Worm (Caenorhabditis elegans) whole organism, young adult: ENCODE data around the gene daf-36.
A peak's percentile ranks its signal among the peaks of the same experiment; 100 is the strongest.

ENCODE experiments used
- B0019.2 ChIP-seq: fragments of 200-800 bp; sonication (Bioruptor generic); conservative IDR thresholded peaks from 2 replicates; pipeline ENCODE4 v1.3.6; 2022; ENCODE audit warnings: missing genetic modification reagents, missing genetic modification characterization, missing compliant biosample characterization
- D2030.7 ChIP-seq: fragments of 200-800 bp; sonication (Bioruptor generic); IDR thresholded peaks from 2 replicates; pipeline ENCODE4 v1.3.6; 2022; ENCODE audit warnings: missing genetic modification reagents, missing genetic modification characterization, missing compliant biosample characterization
- F22D6.2 ChIP-seq: sonication (generic microtip); optimal IDR thresholded peaks from 2 replicates; lab custom pipeline; 2016; ENCODE audit warnings: mild to moderate bottlenecking, missing genetic modification characterization, missing compliant biosample characterization
- F23B12.7 ChIP-seq: sonication (generic microtip); optimal IDR thresholded peaks from 2 replicates; lab custom pipeline; 2017; ENCODE audit warnings: missing genetic modification characterization, mild to moderate bottlenecking, missing compliant biosample characterization, antibody characterized with exemption, moderate library complexity; ENCODE audit not compliant: insufficient read depth
- F39B2.1 ChIP-seq: fragments of 200-800 bp; sonication (Bioruptor generic); IDR thresholded peaks from 2 replicates; pipeline ENCODE4 v1.3.6; 2022; ENCODE audit warnings: missing genetic modification reagents, missing genetic modification characterization, missing compliant biosample characterization
- F55B11.4 ChIP-seq: sonication (generic microtip); optimal IDR thresholded peaks from 2 replicates; lab custom pipeline; 2016; ENCODE audit warnings: missing compliant biosample characterization, missing genetic modification characterization, borderline replicate concordance; ENCODE audit not compliant: insufficient read depth
- F57A8.1 ChIP-seq: fragments of 200-800 bp; sonication (Bioruptor generic); optimal IDR thresholded peaks from 2 replicates; lab custom pipeline; 2018; ENCODE audit warnings: mild to moderate bottlenecking, missing genetic modification characterization, moderate library complexity, missing compliant biosample characterization
- Y53G8AR.9 ChIP-seq: fragments of 200-800 bp; sonication (Bioruptor generic); conservative IDR thresholded peaks from 2 replicates; pipeline ENCODE4 v1.3.6; 2022; ENCODE audit warnings: missing genetic modification reagents, missing genetic modification characterization, missing compliant biosample characterization
- Y67H2A.10 ChIP-seq: fragments of 200-800 bp; sonication (Bioruptor generic); conservative IDR thresholded peaks from 2 replicates; pipeline ENCODE4 v1.3.6; 2022; ENCODE audit warnings: missing genetic modification reagents, missing genetic modification characterization, missing compliant biosample characterization
- Y79H2A.3 ChIP-seq: fragments of 200-800 bp; sonication (Bioruptor generic); conservative IDR thresholded peaks from 2 replicates; pipeline ENCODE4 v1.3.6; 2022; ENCODE audit warnings: missing genetic modification reagents, missing genetic modification characterization, missing compliant biosample characterization
- Y95B8A.8 ChIP-seq: fragments of 200-800 bp; sonication (Bioruptor generic); IDR thresholded peaks from 2 replicates; pipeline ENCODE4 v1.3.6; 2022; ENCODE audit warnings: missing genetic modification reagents, missing genetic modification characterization, missing compliant biosample characterization
- aptf-2 ChIP-seq: fragments of 200-800 bp; sonication (Bioruptor generic); conservative IDR thresholded peaks from 2 replicates; pipeline ENCODE4 v1.3.6; 2022; ENCODE audit warnings: missing genetic modification reagents, missing genetic modification characterization, missing compliant biosample characterization
- atf-7 ChIP-seq: sonication (generic microtip); optimal IDR thresholded peaks from 2 replicates; lab custom pipeline; 2017; ENCODE audit warnings: mild to moderate bottlenecking, missing genetic modification characterization, missing compliant biosample characterization
- attf-5 ChIP-seq: fragments of 200-800 bp; sonication (Bioruptor generic); optimal IDR thresholded peaks from 2 replicates; lab custom pipeline; 2018; ENCODE audit warnings: mild to moderate bottlenecking, missing genetic modification characterization, missing compliant biosample characterization
- attf-6 ChIP-seq: fragments of 200-800 bp; sonication (Bioruptor generic); IDR thresholded peaks from 2 replicates; pipeline ENCODE4 v1.3.6; 2022; ENCODE audit warnings: missing genetic modification reagents, missing genetic modification characterization, missing compliant biosample characterization
- bed-1 ChIP-seq: fragments of 200-800 bp; sonication (Bioruptor generic); IDR thresholded peaks from 2 replicates; pipeline ENCODE4 v1.3.6; 2022; ENCODE audit warnings: missing genetic modification reagents, missing genetic modification characterization, missing compliant biosample characterization
- cebp-1 ChIP-seq, 2 experiments: fragments of 200-800 bp in 1 of 2; sonication (Bioruptor generic) in 1 of 2; sonication (generic microtip) in 1 of 2; IDR thresholded peaks in 1 of 2; optimal IDR thresholded peaks in 1 of 2; 2 replicates each; pipeline versions ENCODE4 v1.3.6 to Lab custom; 2017 to 2022; ENCODE audit warnings: missing compliant biosample characterization in 2 of 2, missing genetic modification characterization in 2 of 2, mild to moderate bottlenecking in 1 of 2, missing genetic modification reagents in 1 of 2, moderate library complexity in 1 of 2
- ceh-58 ChIP-seq: fragments of 200-800 bp; sonication (Bioruptor generic); IDR thresholded peaks from 2 replicates; pipeline ENCODE4 v1.3.6; 2022; ENCODE audit warnings: missing genetic modification characterization, missing compliant biosample characterization
- ceh-79 ChIP-seq: sonication (generic microtip); optimal IDR thresholded peaks from 2 replicates; lab custom pipeline; 2017; ENCODE audit warnings: mild to moderate bottlenecking, missing genetic modification characterization, missing compliant biosample characterization
- dpff-1 ChIP-seq: sonication (generic microtip); optimal IDR thresholded peaks from 2 replicates; lab custom pipeline; 2017; ENCODE audit warnings: mild to moderate bottlenecking, missing genetic modification characterization, missing compliant biosample characterization
- egl-44 ChIP-seq: fragments of 200-800 bp; sonication (Bioruptor generic); IDR thresholded peaks from 2 replicates; pipeline ENCODE4 v1.3.6; 2022; ENCODE audit warnings: missing genetic modification reagents, missing genetic modification characterization, missing compliant biosample characterization
- ets-4 ChIP-seq: fragments of 200-800 bp; sonication (Bioruptor generic); optimal IDR thresholded peaks from 2 replicates; lab custom pipeline; 2018; ENCODE audit warnings: mild to moderate bottlenecking, missing genetic modification characterization, missing compliant biosample characterization
- gei-17 ChIP-seq: fragments of 200-800 bp; sonication (Bioruptor generic); optimal IDR thresholded peaks from 2 replicates; lab custom pipeline; 2018; ENCODE audit warnings: mild to moderate bottlenecking, missing genetic modification characterization, missing compliant biosample characterization
- hmg-1.2 ChIP-seq: fragments of 200-800 bp; sonication (Bioruptor generic); IDR thresholded peaks from 2 replicates; pipeline ENCODE4 v1.3.6; 2022; ENCODE audit warnings: missing genetic modification reagents, missing genetic modification characterization, missing compliant biosample characterization
- hrde-1 ChIP-seq: sonication (generic microtip); optimal IDR thresholded peaks from 2 replicates; lab custom pipeline; 2016; ENCODE audit warnings: missing genetic modification characterization, mild to moderate bottlenecking, missing compliant biosample characterization, moderate library complexity, missing genotype, missing genetic modification reagents, borderline replicate concordance
- lin-35 ChIP-seq, 3 experiments: fragments of 150-350 bp in 2 of 3; sonication (generic microtip) in 1 of 3; optimal IDR thresholded peaks; 2 replicates each; lab custom pipeline; 2014 to 2018; ENCODE audit warnings: missing biosample characterization in 3 of 3, missing genetic modification characterization in 3 of 3, missing genetic modification reagents in 3 of 3
- lir-1 ChIP-seq: fragments of 200-800 bp; sonication (Bioruptor generic); conservative IDR thresholded peaks from 2 replicates; pipeline ENCODE4 v1.3.6; 2022; ENCODE audit warnings: missing genetic modification reagents, missing genetic modification characterization, missing compliant biosample characterization
- lsy-27 ChIP-seq: sonication (generic microtip); optimal IDR thresholded peaks from 2 replicates; lab custom pipeline; 2017; ENCODE audit warnings: missing genetic modification characterization, mild to moderate bottlenecking, missing compliant biosample characterization, antibody characterized with exemption, missing genotype, borderline replicate concordance; ENCODE audit not compliant: insufficient read depth
- madf-6 ChIP-seq: fragments of 200-800 bp; sonication (Bioruptor generic); IDR thresholded peaks from 2 replicates; pipeline ENCODE4 v1.3.6; 2022; ENCODE audit warnings: missing genetic modification reagents, missing genetic modification characterization, missing compliant biosample characterization
- mel-28 ChIP-seq: sonication (generic microtip); optimal IDR thresholded peaks from 2 replicates; lab custom pipeline; 2016; ENCODE audit warnings: borderline replicate concordance, mild to moderate bottlenecking, missing genetic modification characterization, missing compliant biosample characterization
- nhr-80 ChIP-seq: sonication (generic microtip); optimal IDR thresholded peaks from 2 replicates; lab custom pipeline; 2016; ENCODE audit warnings: missing genetic modification characterization, missing compliant biosample characterization
- nhr-90 ChIP-seq: sonication (generic microtip); optimal IDR thresholded peaks from 2 replicates; lab custom pipeline; 2016; ENCODE audit warnings: missing genotype, mild to moderate bottlenecking, missing genetic modification characterization, missing compliant biosample characterization
- pha-4 ChIP-seq: fragments of 150-350 bp; sonication (generic microtip); optimal IDR thresholded peaks from 2 replicates; lab custom pipeline; 2014; ENCODE audit warnings: missing biosample characterization, missing genetic modification reagents, missing genetic modification characterization
- rcor-1 ChIP-seq: fragments of 200-800 bp; sonication (Bioruptor generic); IDR thresholded peaks from 2 replicates; pipeline ENCODE4 v1.3.6; 2022; ENCODE audit warnings: missing genetic modification reagents, missing genetic modification characterization, missing compliant biosample characterization
- repo-1 ChIP-seq: sonication (generic microtip); optimal IDR thresholded peaks from 2 replicates; lab custom pipeline; 2017; ENCODE audit warnings: mild to moderate bottlenecking, missing genetic modification characterization, missing compliant biosample characterization
- sdz-38 ChIP-seq: sonication (generic microtip); optimal IDR thresholded peaks from 2 replicates; lab custom pipeline; 2016; ENCODE audit warnings: missing genotype, missing genetic modification characterization, missing compliant biosample characterization
- snpc-4 ChIP-seq, 5 experiments: fragments of 150-350 bp in 1 of 5; sonication (generic microtip) in 4 of 5; optimal IDR thresholded peaks; 2 replicates each; lab custom pipeline; 2014 to 2018; ENCODE audit warnings: missing genetic modification characterization in 5 of 5, missing biosample characterization in 3 of 5, antibody characterized with exemption in 2 of 5, mild to moderate bottlenecking in 2 of 5, missing compliant biosample characterization in 2 of 5, missing genotype in 2 of 5, moderate library complexity in 2 of 5, missing genetic modification reagents in 1 of 5
- somi-1 ChIP-seq: fragments of 200-800 bp; sonication (Bioruptor generic); optimal IDR thresholded peaks from 2 replicates; lab custom pipeline; 2018; ENCODE audit warnings: mild to moderate bottlenecking, missing genetic modification characterization, missing compliant biosample characterization
- sptf-2 ChIP-seq: fragments of 200-800 bp; sonication (Bioruptor generic); optimal IDR thresholded peaks from 2 replicates; lab custom pipeline; 2018; ENCODE audit warnings: mild to moderate bottlenecking, missing genetic modification characterization, missing compliant biosample characterization
- tbx-9 ChIP-seq: sonication (generic microtip); optimal IDR thresholded peaks from 2 replicates; lab custom pipeline; 2016; ENCODE audit warnings: borderline replicate concordance, missing genetic modification characterization, inconsistent platforms, missing compliant biosample characterization
- xnd-1 ChIP-seq: sonication (generic microtip); optimal IDR thresholded peaks from 2 replicates; lab custom pipeline; 2016; ENCODE audit warnings: missing genotype, missing genetic modification reagents, missing genetic modification characterization, missing compliant biosample characterization
- zfh-2 ChIP-seq: fragments of 200-800 bp; sonication (Bioruptor generic); conservative IDR thresholded peaks from 2 replicates; pipeline ENCODE4 v1.3.6; 2022; ENCODE audit warnings: missing genetic modification reagents, missing genetic modification characterization, missing compliant biosample characterization
- ztf-18 ChIP-seq: sonication (generic microtip); optimal IDR thresholded peaks from 2 replicates; lab custom pipeline; 2016; ENCODE audit warnings: missing genotype, mild to moderate bottlenecking, missing genetic modification characterization, missing compliant biosample characterization
- ztf-26 ChIP-seq: sonication (generic microtip); optimal IDR thresholded peaks from 2 replicates; lab custom pipeline; 2017; ENCODE audit warnings: missing genetic modification characterization, missing compliant biosample characterization
- ztf-28 ChIP-seq: fragments of 200-800 bp; sonication (Bioruptor generic); IDR thresholded peaks from 2 replicates; pipeline ENCODE4 v1.3.6; 2022; ENCODE audit warnings: missing genetic modification reagents, missing genetic modification characterization, missing compliant biosample characterization

daf-36 gene

ce11 chrV:10204863-10205338 is 20.6 kb downstream of the daf-36 start, which contains the start of the genes ZK856.19 and ZK856.11 (continued):
- TF ChIP-seq zfh-2 (no peak), B0019.2 (GFP tag; lab: Robert Waterston, UW) (no peak), nhr-80 (peak; percentile 11), hrde-1 (tag; lab: Kevin White, UChicago) (peak; percentile 0), sptf-2 (no peak), hmg-1.2 (peak; percentile 32; the same call in 1 of the 2 replicates), F23B12.7 (tag; lab: Kevin White, UChicago) (peak; percentile 45)

ce11 chrV:10203435-10204009 is 22.0 kb downstream of the daf-36 start, which contains the start of gene chpf-1:
Gene chpf-1 (minus strand): TSS chrV:10203485.
- TF ChIP-seq pha-4 (tag; lab: Kevin White, UChicago) (no peak), D2030.7 (GFP tag; lab: Robert Waterston, UW) (no peak), F39B2.1 (GFP tag; lab: Robert Waterston, UW) (no peak), rcor-1 (GFP tag; lab: Robert Waterston, UW) (no peak), aptf-2 (no peak), F55B11.4 (tag; lab: Kevin White, UChicago) (no peak), ceh-79 (tag; lab: Kevin White, UChicago) (no peak), Y67H2A.10 (no peak), bed-1 (GFP tag; lab: Robert Waterston, UW) (no peak), snpc-4 (GFP tag; optimal IDR thresholded peaks at IDR 0.05; lab: Kevin White, UChicago) (no peak), snpc-4 (tag; optimal IDR thresholded peaks at IDR 0.05; lab: Kevin White, UChicago) (peak in 2 of 4 experiments; percentile 33 to 36), madf-6 (GFP tag; lab: Robert Waterston, UW) (0 out of 2 replicates have a peak, but pooled peaks have one; percentile 17), ceh-58 (GFP tag; lab: Robert Waterston, UW) (no peak), tbx-9 (tag; lab: Kevin White, UChicago) (no peak), xnd-1 (tag; lab: Kevin White, UChicago) (no peak), nhr-90 (tag; lab: Kevin White, UChicago) (no peak), egl-44 (GFP tag; lab: Robert Waterston, UW) (no peak), ets-4 (GFP tag; lab: Kevin White, UChicago) (no peak), ztf-18 (tag; lab: Kevin White, UChicago) (peak; percentile 56), dpff-1 (tag; lab: Kevin White, UChicago) (no peak), Y53G8AR.9 (GFP tag; lab: Robert Waterston, UW) (no peak), mel-28 (tag; lab: Kevin White, UChicago) (no peak), attf-5 (GFP tag; lab: Kevin White, UChicago) (no peak), Y95B8A.8 (GFP tag; lab: Robert Waterston, UW) (no peak), gei-17 (no peak), sdz-38 (tag; lab: Kevin White, UChicago) (no peak), ztf-28 (GFP tag; lab: Robert Waterston, UW) (no peak), attf-6 (no peak), cebp-1 (GFP tag; IDR thresholded peaks at IDR 0.05; lab: Robert Waterston, UW) (no peak), cebp-1 (tag; optimal IDR thresholded peaks at IDR 0.05; lab: Kevin White, UChicago) (peak; percentile 2), hmg-1.2 (no peak), ztf-26 (no peak), F57A8.1 (GFP tag; lab: Kevin White, UChicago) (no peak), F22D6.2 (tag; lab: Kevin White, UChicago) (no peak), lin-35 (GFP tag; optimal IDR thresholded peaks at IDR 0.05; lab: Kevin White, UChicago) (no peak), lir-1 (GFP tag; lab: Robert Waterston, UW) (no peak), lsy-27 (tag; lab: Kevin White, UChicago) (no peak), Y79H2A.3 (GFP tag; lab: Robert Waterston, UW) (no peak), atf-7 (tag; lab: Kevin White, UChicago) (no peak), somi-1 (no peak), repo-1 (no peak)
